Worm (Caenorhabditis elegans) whole organism, mixed stage, embryonic: ENCODE results near the gene ttll-5.
A peak's percentile ranks its signal among the peaks of the same experiment; 100 is the strongest.

Experiments used
- M03D4.4 ChIP-seq: sonication (generic microtip); optimal IDR thresholded peaks from 2 replicates; lab custom pipeline; 2017; ENCODE audit warnings: mild to moderate bottlenecking, missing genetic modification characterization, missing compliant biosample characterization
- bed-3 ChIP-seq: fragments of 200-800 bp; sonication (Bioruptor generic); optimal IDR thresholded peaks from 3 replicates; lab custom pipeline; 2018; ENCODE audit warnings: mild to moderate bottlenecking, missing genetic modification characterization, moderate library complexity, missing compliant biosample characterization
- blmp-1 ChIP-seq: fragments of 150-350 bp; optimal IDR thresholded peaks from 2 replicates; lab custom pipeline; 2014; ENCODE audit warnings: missing biosample characterization, missing genetic modification characterization
- ceh-39 ChIP-seq: fragments of 150-350 bp; optimal IDR thresholded peaks from 2 replicates; lab custom pipeline; 2014; ENCODE audit warnings: missing biosample characterization, missing genetic modification characterization
- ceh-43 ChIP-seq: fragments of 200-800 bp; sonication (Bioruptor generic); optimal IDR thresholded peaks from 2 replicates; lab custom pipeline; 2018; ENCODE audit warnings: mild to moderate bottlenecking, missing genetic modification characterization, moderate library complexity, missing compliant biosample characterization
- ceh-83 ChIP-seq: fragments of 200-800 bp; sonication (Bioruptor generic); optimal IDR thresholded peaks from 2 replicates; lab custom pipeline; 2018; ENCODE audit warnings: mild to moderate bottlenecking, missing genetic modification characterization, missing compliant biosample characterization
- ces-1 ChIP-seq: fragments of 150-350 bp; optimal IDR thresholded peaks from 2 replicates; lab custom pipeline; 2014; ENCODE audit warnings: missing biosample characterization, missing genetic modification reagents, missing genetic modification characterization
- cnd-1 ChIP-seq: fragments of 200-800 bp; sonication (Bioruptor generic); optimal IDR thresholded peaks from 2 replicates; lab custom pipeline; 2018; ENCODE audit warnings: mild to moderate bottlenecking, missing genetic modification characterization, missing compliant biosample characterization
- drap-1 ChIP-seq: fragments of 200-800 bp; sonication (Bioruptor generic); optimal IDR thresholded peaks from 3 replicates; lab custom pipeline; 2018; ENCODE audit warnings: mild to moderate bottlenecking, missing genetic modification characterization, missing compliant biosample characterization
- elt-1 ChIP-seq: sonication (generic microtip); optimal IDR thresholded peaks from 2 replicates; lab custom pipeline; 2017; ENCODE audit warnings: missing genetic modification characterization, mild to moderate bottlenecking, missing compliant biosample characterization, antibody characterized with exemption, moderate library complexity, borderline replicate concordance; ENCODE audit not compliant: insufficient read depth
- elt-3 ChIP-seq: fragments of 150-350 bp; optimal IDR thresholded peaks from 2 replicates; lab custom pipeline; 2014; ENCODE audit warnings: missing biosample characterization, missing genetic modification characterization
- flh-1 ChIP-seq: fragments of 200-800 bp; sonication (Bioruptor generic); optimal IDR thresholded peaks from 2 replicates; lab custom pipeline; 2018; ENCODE audit warnings: mild to moderate bottlenecking, missing genetic modification characterization, moderate library complexity, missing compliant biosample characterization
- hlh-1 ChIP-seq: fragments of 150-350 bp; optimal IDR thresholded peaks from 2 replicates; lab custom pipeline; 2014; ENCODE audit warnings: missing biosample characterization, missing genetic modification reagents, missing genetic modification characterization
- lin-13 ChIP-seq: fragments of 150-350 bp; optimal IDR thresholded peaks from 2 replicates; lab custom pipeline; 2014; ENCODE audit warnings: missing biosample characterization, missing genetic modification characterization
- lin-32 ChIP-seq: fragments of 200-800 bp; sonication (Bioruptor generic); optimal IDR thresholded peaks from 2 replicates; lab custom pipeline; 2018; ENCODE audit warnings: mild to moderate bottlenecking, missing genetic modification characterization, missing compliant biosample characterization
- lsy-2 ChIP-seq: fragments of 150-350 bp; optimal IDR thresholded peaks from 2 replicates; lab custom pipeline; 2014; ENCODE audit warnings: missing biosample characterization, missing genetic modification characterization
- mab-5 ChIP-seq: fragments of 150-350 bp; optimal IDR thresholded peaks from 2 replicates; lab custom pipeline; 2014; ENCODE audit warnings: missing biosample characterization, missing genetic modification characterization
- mep-1 ChIP-seq: fragments of 150-350 bp; optimal IDR thresholded peaks from 2 replicates; lab custom pipeline; 2017; ENCODE audit warnings: missing biosample characterization, missing genetic modification reagents, missing genetic modification characterization, inconsistent platforms
- nhr-12 ChIP-seq: fragments of 150-350 bp; optimal IDR thresholded peaks from 2 replicates; lab custom pipeline; 2014; ENCODE audit warnings: missing biosample characterization, missing genetic modification characterization
- nhr-2 ChIP-seq: fragments of 150-350 bp; optimal IDR thresholded peaks from 2 replicates; lab custom pipeline; 2014; ENCODE audit warnings: missing biosample characterization, missing genetic modification characterization
- nhr-237 ChIP-seq: fragments of 150-350 bp; optimal IDR thresholded peaks from 2 replicates; lab custom pipeline; 2014; ENCODE audit warnings: missing biosample characterization, missing genetic modification characterization
- nhr-28 ChIP-seq: fragments of 150-350 bp; optimal IDR thresholded peaks from 2 replicates; lab custom pipeline; 2014; ENCODE audit warnings: missing biosample characterization, missing genetic modification characterization
- nhr-76 ChIP-seq: sonication (generic microtip); optimal IDR thresholded peaks from 2 replicates; lab custom pipeline; 2017; ENCODE audit warnings: missing biosample characterization, missing genetic modification characterization
- pha-4 ChIP-seq: fragments of 150-350 bp; optimal IDR thresholded peaks from 2 replicates; lab custom pipeline; 2018; ENCODE audit warnings: missing biosample characterization, missing genetic modification reagents, missing genetic modification characterization
- sem-2 ChIP-seq: fragments of 200-800 bp; sonication (Bioruptor generic); optimal IDR thresholded peaks from 2 replicates; lab custom pipeline; 2018; ENCODE audit warnings: mild to moderate bottlenecking, missing genetic modification characterization, missing compliant biosample characterization
- snpc-4 ChIP-seq: fragments of 150-350 bp; optimal IDR thresholded peaks from 2 replicates; lab custom pipeline; 2014; ENCODE audit warnings: missing biosample characterization, missing genetic modification characterization
- sptf-1 ChIP-seq: sonication (generic microtip); optimal IDR thresholded peaks from 2 replicates; lab custom pipeline; 2017; ENCODE audit warnings: mild to moderate bottlenecking, missing genetic modification characterization, moderate library complexity, missing compliant biosample characterization
- tbx-8 ChIP-seq: fragments of 200-800 bp; sonication (Bioruptor generic); optimal IDR thresholded peaks from 2 replicates; lab custom pipeline; 2018; ENCODE audit warnings: mild to moderate bottlenecking, missing genetic modification characterization, moderate library complexity, missing compliant biosample characterization
- unc-120 ChIP-seq: sonication (generic microtip); optimal IDR thresholded peaks from 2 replicates; lab custom pipeline; 2017; ENCODE audit warnings: missing genetic modification characterization, missing compliant biosample characterization; ENCODE audit not compliant: poor library complexity, severe bottlenecking
- unc-39 ChIP-seq: fragments of 150-350 bp; optimal IDR thresholded peaks from 2 replicates; lab custom pipeline; 2014; ENCODE audit warnings: missing biosample characterization, missing genetic modification characterization
- unc-62 ChIP-seq: fragments of 150-350 bp; optimal IDR thresholded peaks from 2 replicates; lab custom pipeline; 2014; ENCODE audit warnings: missing biosample characterization, missing genetic modification reagents, missing genetic modification characterization
- zip-8 ChIP-seq: fragments of 150-350 bp; optimal IDR thresholded peaks from 2 replicates; lab custom pipeline; 2014; ENCODE audit warnings: missing biosample characterization, missing genetic modification characterization
- ztf-11 ChIP-seq: fragments of 150-350 bp; optimal IDR thresholded peaks from 2 replicates; lab custom pipeline; 2014; ENCODE audit warnings: missing biosample characterization, missing genetic modification characterization

The ttll-5 gene

DNA sequence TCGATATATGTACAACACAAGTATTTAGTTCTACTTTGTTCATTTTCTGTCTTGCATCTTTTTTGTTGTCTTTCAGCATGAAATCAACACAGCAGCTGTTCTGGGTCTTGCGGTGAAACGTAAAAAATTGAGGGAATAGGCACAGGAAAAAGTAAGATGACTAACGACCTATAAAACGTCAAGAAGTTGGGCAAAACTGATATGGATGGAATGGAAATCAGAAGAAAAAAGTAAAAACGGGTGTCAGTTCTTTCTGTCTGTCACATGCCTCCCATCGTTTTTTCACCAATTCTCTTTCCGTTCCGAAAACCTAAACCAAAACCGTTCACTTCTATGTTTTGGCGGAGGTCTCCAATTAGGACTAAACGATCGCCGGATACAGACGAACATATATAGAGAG lies 7.9 kb upstream of the ttll-5 start:
- no peak for TF ChIP-seq elt-1 (tag; lab: Kevin White, UChicago)
- no peak for TF ChIP-seq sptf-1 (tag; lab: Kevin White, UChicago)
- TF ChIP-seq mep-1 (tag; lab: Kevin White, UChicago): no peak
- no peak for TF ChIP-seq mab-5 (tag; lab: Kevin White, UChicago)
- TF ChIP-seq unc-39 (tag; lab: Kevin White, UChicago): no peak
- no peak for TF ChIP-seq flh-1
- TF ChIP-seq ceh-39 (tag; lab: Kevin White, UChicago): no peak
- no peak for TF ChIP-seq bed-3
- no peak for TF ChIP-seq snpc-4
- no peak for TF ChIP-seq lin-32 (GFP tag; lab: Kevin White, UChicago)
- no peak for TF ChIP-seq nhr-76
- no peak for TF ChIP-seq lsy-2
- no peak for TF ChIP-seq blmp-1 (tag; lab: Kevin White, UChicago)
- no peak for TF ChIP-seq sem-2
- no peak for TF ChIP-seq zip-8 (tag; lab: Kevin White, UChicago)
- TF ChIP-seq drap-1 (GFP tag; lab: Kevin White, UChicago): no peak
- TF ChIP-seq ztf-11 (tag; lab: Kevin White, UChicago): no peak
- TF ChIP-seq nhr-2 (tag; lab: Kevin White, UChicago): no peak
- no peak for TF ChIP-seq unc-62
- TF ChIP-seq elt-3 (tag; lab: Kevin White, UChicago): no peak

DNA sequence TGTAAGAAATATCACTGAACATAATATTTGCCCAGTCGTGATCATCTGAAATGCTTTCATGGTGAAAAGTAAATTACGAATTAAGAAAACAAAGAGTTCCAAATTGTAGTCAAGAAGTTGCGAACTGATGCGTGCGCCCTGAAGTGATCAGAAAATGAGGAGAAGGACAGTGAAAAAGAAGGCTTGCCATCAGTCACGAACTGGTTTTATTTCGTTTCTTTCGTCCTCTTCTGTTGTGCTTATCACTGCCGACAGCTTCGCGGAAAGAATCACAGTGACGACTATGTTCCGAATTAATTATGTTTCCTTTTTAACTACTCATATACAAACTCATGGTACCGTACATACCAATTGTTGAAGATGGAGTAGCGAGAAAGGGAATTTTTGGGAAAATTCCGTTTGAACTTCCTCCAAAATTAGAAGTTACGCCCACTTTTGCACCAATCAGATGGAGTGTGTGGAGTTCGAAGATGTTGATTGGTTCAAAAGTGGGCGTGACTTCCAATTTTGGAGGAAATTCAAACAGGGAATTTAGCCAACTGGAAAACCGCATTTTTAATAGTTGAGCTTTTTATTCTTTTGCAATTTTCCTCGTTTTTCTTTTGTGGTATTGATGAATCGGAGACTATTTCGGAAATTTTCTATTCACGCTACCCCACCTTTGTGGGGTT lies 5.6 kb upstream of the ttll-5 start, which contains the start of gene C55A6.12:
Gene C55A6.12, minus strand, starts transcription at position 51 of the 671 bp plus-strand sequence.
- no peak for TF ChIP-seq unc-120 (tag; lab: Kevin White, UChicago)
- no peak for TF ChIP-seq nhr-28 (tag; lab: Kevin White, UChicago)
- TF ChIP-seq cnd-1 (tag; lab: Kevin White, UChicago): no peak
- TF ChIP-seq bed-3: no peak
- TF ChIP-seq lin-13 (tag; lab: Kevin White, UChicago): no peak
- no peak for TF ChIP-seq sem-2
- TF ChIP-seq nhr-76: no peak
- no peak for TF ChIP-seq nhr-237 (tag; lab: Kevin White, UChicago)
- TF ChIP-seq, all 35 proteins: peak for 0

DNA sequence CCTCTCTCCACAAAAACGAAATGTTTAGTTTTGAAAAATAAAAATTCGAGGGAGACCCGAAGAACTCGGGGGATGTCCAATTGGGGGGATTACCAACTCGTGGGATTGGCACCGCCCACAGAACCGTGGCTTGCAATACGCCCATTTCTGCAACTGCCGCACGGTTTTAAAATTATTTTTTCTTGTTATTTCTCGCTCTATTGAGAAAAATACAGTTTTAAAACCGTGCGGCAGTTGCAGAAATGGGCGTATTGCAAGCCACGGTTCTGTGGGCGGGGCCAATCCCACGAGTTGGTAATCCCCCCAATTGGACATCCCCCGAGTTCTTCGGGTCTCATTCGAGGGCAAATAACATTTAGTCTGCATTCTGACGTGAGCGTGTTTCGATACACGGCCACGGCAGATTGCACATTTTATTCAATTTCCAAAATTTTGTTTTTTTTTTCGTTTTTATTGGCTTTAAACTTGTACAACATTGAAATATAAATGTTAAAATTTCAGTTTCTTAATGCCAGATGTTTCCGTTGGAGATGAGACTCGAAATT lies 3.9 kb upstream of the ttll-5 start, which contains the start of the genes C55A6.1 and C55A6.10:
Gene C55A6.1, minus strand, starts transcription at position 116 of the 545 bp plus-strand sequence.
Gene C55A6.10, plus strand, starts transcription at position 495 of the 545 bp plus-strand sequence.
- TF ChIP-seq cnd-1 (tag; lab: Kevin White, UChicago): peak; percentile 25
- peak; percentile 36 for TF ChIP-seq mep-1 (tag; lab: Kevin White, UChicago)
- peak; percentile 68 for TF ChIP-seq ces-1
- TF ChIP-seq sptf-1 (tag; lab: Kevin White, UChicago): peak; percentile 41
- peak; percentile 1 for TF ChIP-seq hlh-1 (tag; lab: Kevin White, UChicago)
- peak; percentile 12 for TF ChIP-seq lin-13 (tag; lab: Kevin White, UChicago)
- TF ChIP-seq drap-1 (GFP tag; lab: Kevin White, UChicago): peak; percentile 43
- peak; percentile 31 for TF ChIP-seq lsy-2
- peak; percentile 10 for TF ChIP-seq nhr-237 (tag; lab: Kevin White, UChicago)
- peak; percentile 1 for TF ChIP-seq M03D4.4 (tag; lab: Kevin White, UChicago)

DNA sequence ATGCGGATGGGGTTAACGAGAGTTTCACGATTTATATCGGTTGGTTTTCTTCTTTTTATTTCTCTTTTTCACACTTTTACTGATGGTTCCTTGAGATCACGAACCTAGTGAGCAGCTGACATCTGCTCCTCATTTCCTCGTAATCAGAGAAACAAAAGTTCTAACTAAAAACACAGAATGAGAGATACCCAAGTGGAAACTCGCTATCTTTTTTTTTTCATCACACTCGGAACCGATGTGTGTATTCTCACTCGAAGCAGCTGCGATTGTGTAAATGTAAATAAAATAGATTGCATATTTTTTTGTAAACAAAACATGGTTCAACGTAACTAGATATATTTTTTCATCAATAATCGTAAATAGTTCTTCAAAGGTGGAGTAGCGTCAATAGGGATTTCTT lies 2.5 kb upstream of the ttll-5 start:
- TF ChIP-seq lin-32 (GFP tag; lab: Kevin White, UChicago) (no peak), ceh-43 (no peak), unc-120 (tag; lab: Kevin White, UChicago) (peak; percentile 55), hlh-1 (tag; lab: Kevin White, UChicago) (peak; percentile 82), bed-3 (no peak), pha-4 (tag; lab: Kevin White, UChicago) (no peak)

DNA sequence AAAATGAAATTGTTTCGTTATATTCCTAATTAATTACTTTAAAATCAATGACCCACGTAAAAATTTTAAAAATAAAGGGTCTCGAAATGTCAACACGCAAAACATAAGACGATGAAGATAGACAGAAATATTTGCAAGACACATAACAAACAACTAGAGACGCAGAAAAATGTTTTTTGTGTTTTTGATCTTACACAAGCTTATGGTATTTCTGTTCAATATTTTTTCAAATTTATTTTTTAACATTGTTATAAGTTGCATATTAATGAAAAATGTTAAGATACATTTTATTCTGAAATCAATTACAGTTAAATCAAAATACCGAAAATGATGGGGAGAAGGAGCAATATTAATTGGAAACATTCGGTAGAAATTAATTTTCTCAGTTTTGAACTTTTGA lies 4.6 kb downstream of the ttll-5 start, which contains the start of gene C55A6.3:
Gene C55A6.3, minus strand, starts transcription at position 101 of the 400 bp plus-strand sequence.
- TF ChIP-seq ceh-43 (no peak), sptf-1 (tag; lab: Kevin White, UChicago) (no peak), ceh-39 (tag; lab: Kevin White, UChicago) (no peak), ceh-83 (GFP tag; lab: Kevin White, UChicago) (no peak), mab-5 (tag; lab: Kevin White, UChicago) (no peak), tbx-8 (GFP tag; lab: Kevin White, UChicago) (no peak), bed-3 (no peak), nhr-12 (tag; lab: Kevin White, UChicago) (no peak), mep-1 (tag; lab: Kevin White, UChicago) (no peak), flh-1 (no peak), sem-2 (no peak), ztf-11 (tag; lab: Kevin White, UChicago) (no peak), elt-1 (tag; lab: Kevin White, UChicago) (no peak), elt-3 (tag; lab: Kevin White, UChicago) (no peak), unc-62 (no peak)
- TF ChIP-seq, all 35 proteins: peak for 0
